Fruit fly (Drosophila melanogaster) whole organism: Measurements from ENCODE around the gene AANATL2.

ENCODE experiments used
- CG8478 ChIP-seq: fragments of >200 bp; optimal IDR thresholded peaks from 2 replicates; lab custom pipeline; 2018; ENCODE audit warnings: inconsistent platforms
- Dll ChIP-seq: fragments of >200 bp; optimal IDR thresholded peaks from 2 replicates; lab custom pipeline; 2017
- EcR ChIP-seq, 2 experiments: fragments of >200 bp; optimal IDR thresholded peaks; 2 replicates each; lab custom pipeline; 2017; ENCODE audit warnings: missing biosample characterization in 2 of 2, missing genetic modification characterization in 2 of 2, missing genetic modification reagents in 2 of 2
- pan ChIP-seq: fragments of >200 bp; optimal IDR thresholded peaks from 2 replicates; lab custom pipeline; 2017
- psq ChIP-seq: fragments of >200 bp; optimal IDR thresholded peaks from 2 replicates; lab custom pipeline; 2017
- usp ChIP-seq: fragments of >200 bp; optimal IDR thresholded peaks from 2 replicates; lab custom pipeline; 2017; ENCODE audit warnings: missing biosample characterization, missing genetic modification characterization, mixed read lengths

Gene AANATL2

DNA sequence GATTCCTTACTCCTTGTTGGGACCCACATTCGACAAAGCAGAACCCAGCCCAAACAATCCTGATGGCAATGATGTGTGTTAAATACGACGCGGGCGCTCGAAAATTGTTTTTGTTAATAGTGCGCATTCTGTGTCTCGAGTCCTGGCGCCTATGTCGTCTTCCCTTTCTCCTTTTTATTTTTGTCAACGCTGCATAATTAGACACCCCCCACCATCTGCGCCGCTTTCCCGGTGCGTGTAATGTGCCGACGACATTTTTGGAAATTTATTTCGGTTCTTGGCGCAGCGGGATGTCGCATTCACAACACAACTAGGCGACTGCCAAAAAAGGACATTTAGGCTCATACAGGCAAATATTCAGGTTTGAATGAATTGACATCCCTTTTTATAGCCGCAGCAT, 14.6 kb upstream of the AANATL2 start:
- TF ChIP-seq EcR (GFP tag; optimal IDR thresholded peaks at IDR 0.05; lab: Kevin White, UChicago) (no peak), CG8478 (no peak), pan (lab: Kevin White, UChicago) (no peak), usp (no peak), Dll (no peak), psq (lab: Kevin White, UChicago) (no peak)

DNA sequence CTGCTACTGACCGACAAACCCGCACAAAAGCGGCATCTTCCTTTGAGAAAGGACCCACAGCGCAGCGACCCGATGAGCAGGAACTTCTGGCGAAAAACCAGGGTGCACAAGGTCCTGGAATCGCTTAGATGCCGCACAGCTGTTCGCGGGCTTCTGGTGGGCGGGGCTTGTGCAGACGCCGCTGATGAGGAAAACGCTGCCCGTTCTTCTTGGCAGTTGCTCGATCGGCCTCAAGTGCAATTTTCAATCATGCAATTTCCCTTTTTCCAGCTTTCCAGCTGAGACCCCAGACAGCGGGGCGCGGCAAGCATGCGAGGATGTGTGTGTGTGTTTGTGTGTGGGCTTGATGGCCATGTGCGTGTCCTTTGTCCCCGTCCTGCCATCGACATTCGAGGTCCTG, 13.6 kb upstream of the AANATL2 start:
- TF ChIP-seq EcR (GFP tag; optimal IDR thresholded peaks at IDR 0.05; lab: Kevin White, UChicago) (no peak), psq (lab: Kevin White, UChicago) (no peak), pan (lab: Kevin White, UChicago) (no peak), Dll (no peak), CG8478 (no peak), usp (no peak)

DNA sequence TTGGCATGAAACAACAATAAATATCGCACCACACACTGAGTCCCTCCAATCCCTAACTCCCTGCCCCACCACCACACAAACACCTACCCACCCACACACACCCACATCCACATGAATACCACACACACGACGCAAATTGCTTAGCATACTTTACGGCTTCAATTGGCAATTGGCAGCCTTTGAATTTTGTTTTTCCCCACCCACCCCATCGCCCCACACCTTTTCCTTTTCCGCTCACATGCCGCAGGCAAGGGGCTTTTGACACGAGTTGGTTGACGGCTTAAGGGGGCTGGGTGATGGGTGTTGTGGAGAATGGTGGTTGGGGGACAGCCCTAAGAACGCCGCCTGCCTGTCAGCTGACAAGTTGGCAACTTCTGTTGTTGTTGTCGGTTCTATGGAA, 6.2 kb upstream of the AANATL2 start:
- TF ChIP-seq pan (lab: Kevin White, UChicago) = no peak
- TF ChIP-seq Dll = no peak
- TF ChIP-seq CG8478 = no peak
- TF ChIP-seq EcR (GFP tag; optimal IDR thresholded peaks at IDR 0.05; lab: Kevin White, UChicago) = no peak
- no peak for TF ChIP-seq usp
- no peak for TF ChIP-seq psq (lab: Kevin White, UChicago)

DNA sequence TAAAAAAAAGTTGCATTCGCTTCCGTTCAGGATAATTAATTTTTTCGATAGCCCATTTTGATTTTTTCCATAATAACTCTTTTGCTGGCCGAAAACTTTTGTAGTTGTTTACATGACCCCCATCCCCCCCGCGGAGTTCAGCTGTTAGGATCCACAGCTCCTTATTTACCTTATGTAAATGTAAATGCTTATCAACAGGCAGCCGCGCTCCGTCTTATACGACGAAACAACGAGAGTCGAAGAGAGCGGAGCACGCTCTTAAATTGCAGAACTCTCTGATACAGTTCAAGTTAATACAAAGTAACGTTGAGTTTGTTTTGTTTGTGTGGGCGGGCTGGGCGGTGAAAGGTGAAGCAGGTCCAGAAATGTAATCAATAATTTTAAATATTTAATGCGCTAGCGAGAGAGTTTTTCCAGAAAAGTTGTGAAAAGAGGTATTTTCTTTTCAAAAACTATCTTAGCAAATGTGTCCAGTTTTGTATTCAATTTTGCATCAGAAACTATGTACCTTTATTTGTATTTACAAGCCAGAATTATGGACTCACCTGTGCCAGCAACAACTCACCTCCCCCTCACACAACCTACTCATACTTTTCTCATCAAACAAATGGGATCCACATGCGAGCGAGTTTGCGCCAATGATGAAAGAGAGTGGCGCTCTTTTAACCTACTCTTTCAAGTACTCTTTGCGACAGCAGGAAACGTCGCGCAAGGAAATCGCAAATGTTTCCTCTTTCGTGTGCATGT, 3.2 kb upstream of the AANATL2 start:
- no peak for TF ChIP-seq psq (lab: Kevin White, UChicago)
- peak; percentile 38 for TF ChIP-seq Dll

DNA sequence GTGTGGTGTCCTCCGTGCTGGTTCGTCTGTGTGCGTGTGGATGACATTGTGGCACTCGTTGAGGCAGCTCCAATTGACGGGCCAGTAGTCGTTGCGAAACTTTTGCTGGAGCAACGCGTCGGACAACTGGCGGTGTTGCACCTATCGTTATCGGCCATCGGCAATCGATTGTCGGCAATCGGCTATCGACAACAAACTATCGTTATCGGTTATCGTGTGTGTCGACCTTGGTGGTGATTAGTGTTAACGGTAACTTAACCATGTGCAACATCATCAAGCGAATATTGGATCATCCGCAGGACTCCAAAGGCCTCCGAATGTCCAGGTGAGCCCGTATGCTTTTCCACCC, 2.7 kb upstream of the AANATL2 start, which contains the start of gene Ddr:
TSS of gene Ddr (plus strand) at position 119 of the 349 bp plus-strand sequence.
- TF ChIP-seq pan (lab: Kevin White, UChicago) (no peak), CG8478 (no peak), usp (no peak), EcR (GFP tag; optimal IDR thresholded peaks at IDR 0.05; lab: Kevin White, UChicago) (no peak), psq (lab: Kevin White, UChicago) (no peak), Dll (no peak)

DNA sequence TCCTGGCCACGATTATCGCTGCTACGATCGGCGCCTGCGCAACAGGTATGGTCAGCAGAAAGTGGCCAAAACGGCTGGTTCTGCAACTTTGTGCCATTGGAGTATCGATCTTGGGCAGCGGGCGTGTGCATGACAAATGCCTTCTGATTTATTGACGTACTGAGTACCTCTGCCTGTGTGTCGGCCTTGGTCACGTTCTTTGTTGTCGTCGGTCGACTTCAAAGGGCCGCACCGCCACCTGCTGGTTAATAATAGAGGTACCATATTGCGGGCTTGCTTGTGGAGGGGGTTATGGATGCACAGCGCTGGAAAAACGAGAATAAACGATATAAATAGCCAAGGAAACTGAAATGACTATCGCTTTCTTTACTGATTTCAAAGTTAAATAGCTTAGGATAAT, 4.0 kb downstream of the AANATL2 start:
- TF ChIP-seq Dll (no peak), CG8478 (no peak), usp (no peak), pan (lab: Kevin White, UChicago) (no peak), EcR (GFP tag; optimal IDR thresholded peaks at IDR 0.05; lab: Kevin White, UChicago) (no peak), psq (lab: Kevin White, UChicago) (no peak)

DNA sequence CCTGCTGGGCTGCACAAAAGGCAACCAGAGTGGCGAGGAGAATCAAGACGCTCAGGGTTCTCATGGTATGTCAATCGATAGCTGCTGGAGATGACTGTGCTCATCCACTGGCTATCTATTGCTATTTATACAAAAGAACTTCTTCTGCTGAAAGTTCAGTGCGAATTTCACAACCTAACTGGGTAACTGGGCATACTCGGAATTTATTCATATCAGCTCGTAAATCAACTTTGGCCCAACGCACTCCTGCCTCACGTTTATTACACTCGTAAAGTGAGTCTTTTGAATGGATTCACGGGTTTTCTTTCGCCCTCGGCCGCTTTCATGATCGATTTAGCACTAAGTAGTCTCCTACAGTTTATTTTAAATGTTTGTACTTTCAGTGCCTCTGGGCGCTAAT, 8.7 kb downstream of the AANATL2 start, which contains the start of gene CG13983:
TSS of gene CG13983 (minus strand) at position 101 of the 400 bp plus-strand sequence.
- TF ChIP-seq CG8478 (no peak), pan (lab: Kevin White, UChicago) (no peak)

DNA sequence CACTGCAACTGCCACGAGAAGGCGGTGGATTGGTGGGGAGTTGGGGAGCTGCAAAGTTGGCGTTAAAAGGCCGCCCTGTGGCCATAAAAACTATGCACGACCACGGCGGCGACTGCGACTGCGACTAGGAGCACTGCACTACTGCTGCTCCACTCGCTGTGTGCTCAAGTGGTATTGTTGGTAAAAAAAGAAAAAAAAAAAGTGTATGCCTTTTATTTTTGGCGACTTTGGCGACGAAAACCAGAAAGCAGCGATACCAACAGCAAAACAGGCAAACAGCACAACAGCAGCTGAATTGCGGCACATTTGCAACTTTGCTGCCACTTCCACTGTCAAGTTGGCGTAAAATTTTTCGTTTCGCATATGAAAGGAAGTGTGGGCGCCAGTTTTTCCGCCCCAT, 15.7 kb downstream of the AANATL2 start:
- no peak for TF ChIP-seq usp
- no peak for TF ChIP-seq CG8478
- TF ChIP-seq pan (lab: Kevin White, UChicago) = no peak
- TF ChIP-seq Dll = no peak
- TF ChIP-seq psq (lab: Kevin White, UChicago) = no peak
- no peak for TF ChIP-seq EcR (GFP tag; optimal IDR thresholded peaks at IDR 0.05; lab: Kevin White, UChicago)

DNA sequence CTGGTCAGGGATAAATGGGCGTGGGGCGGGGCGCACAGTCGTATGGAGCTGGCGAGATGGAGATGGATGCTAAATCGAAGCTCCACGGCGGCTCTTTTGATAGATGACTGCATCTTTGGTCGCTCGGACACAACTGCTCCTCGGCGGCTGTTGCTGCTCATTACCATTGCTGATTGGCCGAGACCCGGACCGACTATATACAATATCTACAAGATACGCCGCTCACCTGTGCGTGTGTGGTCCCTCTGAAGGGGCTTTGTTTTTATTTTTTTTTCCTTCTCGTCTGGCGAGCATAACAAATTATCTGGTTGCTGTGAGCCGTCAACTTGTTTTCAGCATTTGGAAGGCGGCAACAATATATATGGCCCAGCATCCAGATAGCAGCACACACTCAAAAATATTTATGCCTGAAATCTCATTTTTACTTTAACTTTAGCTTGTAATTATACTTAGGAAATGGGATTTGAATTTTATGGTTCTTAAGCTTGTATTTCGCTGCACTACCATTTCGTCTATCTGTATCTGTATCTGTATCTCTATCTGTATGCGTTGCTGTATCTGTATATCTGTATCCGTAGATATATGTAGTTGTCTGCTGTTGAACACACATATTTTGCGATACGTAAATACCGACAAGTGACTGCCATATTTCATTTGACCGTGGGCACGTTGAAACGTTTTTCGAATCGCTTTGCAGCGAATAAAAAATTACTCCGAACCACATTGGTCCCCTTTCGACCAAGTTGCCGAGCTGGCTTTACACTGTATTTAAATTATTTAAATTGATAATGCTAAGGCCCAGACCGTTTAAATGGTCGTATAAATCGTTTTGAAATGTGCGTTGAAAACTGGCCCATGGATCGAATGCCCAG, 18.5 kb downstream of the AANATL2 start:
- TF ChIP-seq CG8478 = no peak
- no peak for TF ChIP-seq pan (lab: Kevin White, UChicago)
- TF ChIP-seq Dll = no peak
- no peak for TF ChIP-seq usp
- no peak for TF ChIP-seq psq (lab: Kevin White, UChicago)
- no peak for TF ChIP-seq EcR (GFP tag; optimal IDR thresholded peaks at IDR 0.05; lab: Kevin White, UChicago)

DNA sequence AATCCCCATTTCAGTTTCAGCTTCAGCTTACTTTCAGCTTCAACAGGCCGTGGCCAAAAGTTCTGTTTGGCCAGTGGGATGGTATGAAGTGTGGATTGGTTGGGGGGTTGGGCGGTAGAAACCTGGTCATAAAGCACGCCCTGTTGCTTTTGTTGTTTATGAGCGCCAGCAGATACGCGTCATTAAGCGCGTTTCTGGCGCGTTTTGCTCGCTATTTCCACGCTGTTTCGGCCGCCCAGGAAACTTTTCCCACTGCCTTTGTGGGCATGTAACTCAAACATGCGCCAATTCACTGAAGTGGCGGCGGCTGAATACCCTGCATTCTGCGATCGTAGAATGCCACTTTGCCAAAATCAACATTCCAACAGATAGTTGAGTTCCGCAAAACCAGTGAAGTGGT, 20.3 kb downstream of the AANATL2 start:
- TF ChIP-seq pan (lab: Kevin White, UChicago) = no peak
- TF ChIP-seq Dll = no peak
- no peak for TF ChIP-seq usp
- no peak for TF ChIP-seq CG8478
- TF ChIP-seq EcR (GFP tag; optimal IDR thresholded peaks at IDR 0.05; lab: Kevin White, UChicago) = no peak
- TF ChIP-seq psq (lab: Kevin White, UChicago) = no peak

DNA sequence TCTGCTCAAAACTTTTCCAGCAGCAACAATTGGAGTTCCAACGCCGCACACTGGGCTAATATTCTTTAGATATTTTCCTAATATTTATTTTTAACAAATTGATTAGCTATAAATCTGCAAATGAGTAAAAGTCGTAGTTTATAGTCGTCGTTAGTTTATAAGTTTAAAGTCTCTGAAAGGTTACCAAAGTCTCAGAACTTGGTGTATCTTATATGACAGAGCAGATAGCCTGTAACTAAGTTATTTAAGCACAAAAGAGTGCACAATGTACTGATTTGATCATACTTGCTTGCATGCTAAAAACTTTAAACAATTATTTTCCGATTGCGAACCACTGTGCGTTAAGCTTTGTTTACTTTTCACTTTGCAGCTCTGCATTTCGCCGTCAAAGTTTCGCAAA, 21.2 kb downstream of the AANATL2 start:
- TF ChIP-seq usp = no peak
- no peak for TF ChIP-seq psq (lab: Kevin White, UChicago)
- no peak for TF ChIP-seq Dll
- no peak for TF ChIP-seq pan (lab: Kevin White, UChicago)
- no peak for TF ChIP-seq CG8478
- no peak for TF ChIP-seq EcR (GFP tag; optimal IDR thresholded peaks at IDR 0.05; lab: Kevin White, UChicago)

DNA sequence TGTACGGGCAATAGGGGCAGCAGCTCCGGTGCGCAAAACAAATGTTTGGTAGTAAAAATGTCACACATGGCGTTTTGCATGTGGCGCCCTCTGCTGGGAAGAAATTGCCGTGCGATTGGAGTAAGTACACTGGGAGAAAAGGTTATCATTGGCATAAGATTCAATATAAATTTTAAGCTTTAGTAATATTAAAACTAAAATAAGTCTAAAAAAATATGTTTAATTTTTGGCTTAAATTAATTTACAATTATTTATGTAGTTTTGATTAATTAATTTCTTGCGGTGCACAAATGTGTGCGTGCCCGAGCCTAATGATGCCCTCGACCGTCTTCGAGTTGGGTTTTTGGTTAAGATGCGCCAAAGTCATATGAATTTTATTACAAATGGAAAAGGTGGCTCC, 24.7 kb downstream of the AANATL2 start:
- TF ChIP-seq CG8478 (no peak), EcR (GFP tag; optimal IDR thresholded peaks at IDR 0.05; lab: Kevin White, UChicago) (no peak), Dll (no peak), pan (lab: Kevin White, UChicago) (no peak)

DNA sequence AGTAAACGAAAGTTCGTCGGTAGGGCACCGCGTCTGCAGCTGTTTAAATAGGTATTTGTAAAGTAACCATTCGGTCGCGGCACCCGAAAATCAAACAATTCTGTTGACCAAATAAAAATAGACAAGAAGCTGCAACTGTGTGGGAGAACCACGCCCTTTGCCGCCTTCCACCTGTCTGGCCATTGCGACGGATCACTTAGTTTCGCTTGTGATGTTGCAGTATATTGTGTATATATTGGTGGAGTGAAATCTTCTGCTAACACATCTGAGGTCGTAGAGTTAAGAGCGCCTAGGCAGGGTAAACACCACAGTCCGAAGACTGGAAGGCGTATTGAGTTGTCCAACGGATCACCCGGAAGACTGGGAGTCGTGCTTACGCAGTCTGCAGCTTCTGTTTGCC, 27.7 kb downstream of the AANATL2 start:
- no peak for TF ChIP-seq Dll
